Worm (Caenorhabditis elegans) whole organism, young adult: ENCODE data around the gene ZK856.16.

Source experiments
- F22D6.2 ChIP-seq: sonication (generic microtip); optimal IDR thresholded peaks from 2 replicates; lab custom pipeline; 2016; ENCODE audit warnings: mild to moderate bottlenecking, missing genetic modification characterization, missing compliant biosample characterization
- F37B4.10 ChIP-seq: fragments of 200-800 bp; sonication (Bioruptor generic); IDR thresholded peaks from 2 replicates; pipeline ENCODE4 v1.3.6; 2022; ENCODE audit warnings: missing genetic modification characterization, missing compliant biosample characterization
- F39B2.1 ChIP-seq: fragments of 200-800 bp; sonication (Bioruptor generic); IDR thresholded peaks from 2 replicates; pipeline ENCODE4 v1.3.6; 2022; ENCODE audit warnings: missing genetic modification reagents, missing genetic modification characterization, missing compliant biosample characterization
- F49E8.2 ChIP-seq: sonication (generic microtip); optimal IDR thresholded peaks from 3 replicates; lab custom pipeline; 2017; ENCODE audit warnings: missing genetic modification characterization, mild to moderate bottlenecking, missing compliant biosample characterization, antibody characterized with exemption, moderate library complexity; ENCODE audit not compliant: insufficient read depth
- F52B5.7 ChIP-seq: sonication (generic microtip); optimal IDR thresholded peaks from 2 replicates; lab custom pipeline; 2016; ENCODE audit warnings: mild to moderate bottlenecking, missing genetic modification characterization, missing compliant biosample characterization
- F55B11.4 ChIP-seq: sonication (generic microtip); optimal IDR thresholded peaks from 2 replicates; lab custom pipeline; 2016; ENCODE audit warnings: missing compliant biosample characterization, missing genetic modification characterization, borderline replicate concordance; ENCODE audit not compliant: insufficient read depth
- K11D2.4 ChIP-seq: fragments of 200-800 bp; sonication (Bioruptor generic); IDR thresholded peaks from 2 replicates; pipeline ENCODE4 v1.3.6; 2022; ENCODE audit warnings: missing genetic modification reagents, missing genetic modification characterization, missing compliant biosample characterization
- Y53G8AR.9 ChIP-seq: fragments of 200-800 bp; sonication (Bioruptor generic); conservative IDR thresholded peaks from 2 replicates; pipeline ENCODE4 v1.3.6; 2022; ENCODE audit warnings: missing genetic modification reagents, missing genetic modification characterization, missing compliant biosample characterization
- ama-1 ChIP-seq, 3 experiments: fragments of 150-350 bp in 1 of 3; sonication (generic microtip) in 2 of 3; optimal IDR thresholded peaks; 2 replicates each; lab custom pipeline; 2014 to 2018; ENCODE audit warnings: missing biosample characterization in 2 of 3, missing genetic modification characterization in 2 of 3, missing genetic modification reagents in 2 of 3
- aptf-3 ChIP-seq: fragments of 200-800 bp; sonication (Bioruptor generic); IDR thresholded peaks from 2 replicates; pipeline ENCODE4 v1.3.6; 2022; ENCODE audit warnings: missing genetic modification characterization, missing compliant biosample characterization
- atf-7 ChIP-seq: sonication (generic microtip); optimal IDR thresholded peaks from 2 replicates; lab custom pipeline; 2017; ENCODE audit warnings: mild to moderate bottlenecking, missing genetic modification characterization, missing compliant biosample characterization
- bed-1 ChIP-seq: fragments of 200-800 bp; sonication (Bioruptor generic); IDR thresholded peaks from 2 replicates; pipeline ENCODE4 v1.3.6; 2022; ENCODE audit warnings: missing genetic modification reagents, missing genetic modification characterization, missing compliant biosample characterization
- bed-2 ChIP-seq: fragments of 200-800 bp; sonication (Bioruptor generic); IDR thresholded peaks from 2 replicates; pipeline ENCODE4 v1.3.6; 2022; ENCODE audit warnings: missing genetic modification reagents, missing genetic modification characterization, missing compliant biosample characterization
- ceh-100 ChIP-seq: fragments of 200-800 bp; sonication (Bioruptor generic); IDR thresholded peaks from 2 replicates; pipeline ENCODE4 v1.3.6; 2022; ENCODE audit warnings: missing genetic modification reagents, missing genetic modification characterization, missing compliant biosample characterization
- ceh-40 ChIP-seq: fragments of 200-800 bp; sonication (Bioruptor generic); IDR thresholded peaks from 2 replicates; pipeline ENCODE4 v1.3.6; 2022; ENCODE audit warnings: missing genetic modification characterization, missing compliant biosample characterization
- ceh-58 ChIP-seq: fragments of 200-800 bp; sonication (Bioruptor generic); IDR thresholded peaks from 2 replicates; pipeline ENCODE4 v1.3.6; 2022; ENCODE audit warnings: missing genetic modification characterization, missing compliant biosample characterization
- chd-7 ChIP-seq: sonication (generic microtip); optimal IDR thresholded peaks from 2 replicates; lab custom pipeline; 2016; ENCODE audit warnings: mild to moderate bottlenecking, missing genetic modification characterization, moderate library complexity, missing compliant biosample characterization
- dpff-1 ChIP-seq: sonication (generic microtip); optimal IDR thresholded peaks from 2 replicates; lab custom pipeline; 2017; ENCODE audit warnings: mild to moderate bottlenecking, missing genetic modification characterization, missing compliant biosample characterization
- egl-44 ChIP-seq: fragments of 200-800 bp; sonication (Bioruptor generic); IDR thresholded peaks from 2 replicates; pipeline ENCODE4 v1.3.6; 2022; ENCODE audit warnings: missing genetic modification reagents, missing genetic modification characterization, missing compliant biosample characterization
- ets-4 ChIP-seq: fragments of 200-800 bp; sonication (Bioruptor generic); optimal IDR thresholded peaks from 2 replicates; lab custom pipeline; 2018; ENCODE audit warnings: mild to moderate bottlenecking, missing genetic modification characterization, missing compliant biosample characterization
- hlh-26 ChIP-seq: fragments of 200-800 bp; sonication (Bioruptor generic); conservative IDR thresholded peaks from 2 replicates; pipeline ENCODE4 v1.3.6; 2022; ENCODE audit warnings: missing genetic modification reagents, missing genetic modification characterization, missing compliant biosample characterization
- hmg-20 ChIP-seq: fragments of 200-800 bp; sonication (Bioruptor generic); IDR thresholded peaks from 2 replicates; pipeline ENCODE4 v1.3.6; 2022; ENCODE audit warnings: missing genetic modification reagents, missing genetic modification characterization, missing compliant biosample characterization
- hsf-1 ChIP-seq: fragments of 200-800 bp; sonication (Bioruptor generic); IDR thresholded peaks from 2 replicates; pipeline ENCODE4 v1.3.6; 2022; ENCODE audit warnings: missing genetic modification reagents, missing genetic modification characterization, missing compliant biosample characterization
- let-607 ChIP-seq, 2 experiments: fragments of 200-800 bp in 1 of 2; sonication (Bioruptor generic) in 1 of 2; sonication (generic microtip) in 1 of 2; optimal IDR thresholded peaks; 2 replicates each; lab custom pipeline; 2016 to 2018; ENCODE audit warnings: mild to moderate bottlenecking in 2 of 2, missing compliant biosample characterization in 2 of 2, missing genetic modification characterization in 2 of 2, moderate library complexity in 2 of 2, missing genotype in 1 of 2
- lin-35 ChIP-seq, 3 experiments: fragments of 150-350 bp in 2 of 3; sonication (generic microtip) in 1 of 3; optimal IDR thresholded peaks; 2 replicates each; lab custom pipeline; 2014 to 2018; ENCODE audit warnings: missing biosample characterization in 3 of 3, missing genetic modification characterization in 3 of 3, missing genetic modification reagents in 3 of 3
- lir-1 ChIP-seq: fragments of 200-800 bp; sonication (Bioruptor generic); conservative IDR thresholded peaks from 2 replicates; pipeline ENCODE4 v1.3.6; 2022; ENCODE audit warnings: missing genetic modification reagents, missing genetic modification characterization, missing compliant biosample characterization
- lsy-27 ChIP-seq: sonication (generic microtip); optimal IDR thresholded peaks from 2 replicates; lab custom pipeline; 2017; ENCODE audit warnings: missing genetic modification characterization, mild to moderate bottlenecking, missing compliant biosample characterization, antibody characterized with exemption, missing genotype, borderline replicate concordance; ENCODE audit not compliant: insufficient read depth
- madf-10 ChIP-seq: sonication (generic microtip); optimal IDR thresholded peaks from 2 replicates; lab custom pipeline; 2016; ENCODE audit warnings: mild to moderate bottlenecking, missing genetic modification characterization, missing compliant biosample characterization
- madf-6 ChIP-seq: fragments of 200-800 bp; sonication (Bioruptor generic); IDR thresholded peaks from 2 replicates; pipeline ENCODE4 v1.3.6; 2022; ENCODE audit warnings: missing genetic modification reagents, missing genetic modification characterization, missing compliant biosample characterization
- mel-28 ChIP-seq: sonication (generic microtip); optimal IDR thresholded peaks from 2 replicates; lab custom pipeline; 2016; ENCODE audit warnings: borderline replicate concordance, mild to moderate bottlenecking, missing genetic modification characterization, missing compliant biosample characterization
- mxl-1 ChIP-seq: sonication (generic microtip); optimal IDR thresholded peaks from 2 replicates; lab custom pipeline; 2016; ENCODE audit warnings: missing genetic modification characterization, missing compliant biosample characterization
- nfyb-1 ChIP-seq: fragments of 200-800 bp; sonication (Bioruptor generic); IDR thresholded peaks from 2 replicates; pipeline ENCODE4 v1.3.6; 2022; ENCODE audit warnings: missing genetic modification reagents, missing genetic modification characterization, missing compliant biosample characterization
- nhr-120 ChIP-seq: fragments of 200-800 bp; sonication (Bioruptor generic); IDR thresholded peaks from 2 replicates; pipeline ENCODE4 v1.3.6; 2022; ENCODE audit warnings: missing genetic modification characterization, missing compliant biosample characterization
- nhr-80 ChIP-seq: sonication (generic microtip); optimal IDR thresholded peaks from 2 replicates; lab custom pipeline; 2016; ENCODE audit warnings: missing genetic modification characterization, missing compliant biosample characterization
- nhr-90 ChIP-seq: sonication (generic microtip); optimal IDR thresholded peaks from 2 replicates; lab custom pipeline; 2016; ENCODE audit warnings: missing genotype, mild to moderate bottlenecking, missing genetic modification characterization, missing compliant biosample characterization
- rec-8 ChIP-seq, 2 experiments: sonication (generic microtip); optimal IDR thresholded peaks; 2 replicates each; lab custom pipeline; 2016; ENCODE audit warnings: mild to moderate bottlenecking in 2 of 2, missing genetic modification characterization in 2 of 2, missing genetic modification reagents in 2 of 2, missing genotype in 2 of 2, missing biosample characterization in 1 of 2, missing compliant biosample characterization in 1 of 2, moderate library complexity in 1 of 2
- snpc-4 ChIP-seq, 5 experiments: fragments of 150-350 bp in 1 of 5; sonication (generic microtip) in 4 of 5; optimal IDR thresholded peaks; 2 replicates each; lab custom pipeline; 2014 to 2018; ENCODE audit warnings: missing genetic modification characterization in 5 of 5, missing biosample characterization in 3 of 5, antibody characterized with exemption in 2 of 5, mild to moderate bottlenecking in 2 of 5, missing compliant biosample characterization in 2 of 5, missing genotype in 2 of 5, moderate library complexity in 2 of 5, missing genetic modification reagents in 1 of 5
- sptf-2 ChIP-seq: fragments of 200-800 bp; sonication (Bioruptor generic); optimal IDR thresholded peaks from 2 replicates; lab custom pipeline; 2018; ENCODE audit warnings: mild to moderate bottlenecking, missing genetic modification characterization, missing compliant biosample characterization
- unc-62 ChIP-seq: fragments of 150-350 bp; optimal IDR thresholded peaks from 2 replicates; lab custom pipeline; 2014; ENCODE audit warnings: missing biosample characterization, missing genetic modification reagents, missing genetic modification characterization
- zim-3 ChIP-seq: sonication (generic microtip); optimal IDR thresholded peaks from 2 replicates; lab custom pipeline; 2017; ENCODE audit warnings: mild to moderate bottlenecking, missing genetic modification characterization, moderate library complexity, missing compliant biosample characterization
- ztf-25 ChIP-seq: fragments of 200-800 bp; sonication (Bioruptor generic); IDR thresholded peaks from 2 replicates; pipeline ENCODE4 v1.3.6; 2022; ENCODE audit warnings: missing genetic modification reagents, missing genetic modification characterization, missing compliant biosample characterization
- ztf-26 ChIP-seq: sonication (generic microtip); optimal IDR thresholded peaks from 2 replicates; lab custom pipeline; 2017; ENCODE audit warnings: missing genetic modification characterization, missing compliant biosample characterization
- ztf-6 ChIP-seq: fragments of 200-800 bp; sonication (Bioruptor generic); IDR thresholded peaks from 2 replicates; pipeline ENCODE4 v1.3.6; 2022; ENCODE audit warnings: missing genetic modification reagents, missing genetic modification characterization, missing compliant biosample characterization

The ZK856.16 gene

DNA sequence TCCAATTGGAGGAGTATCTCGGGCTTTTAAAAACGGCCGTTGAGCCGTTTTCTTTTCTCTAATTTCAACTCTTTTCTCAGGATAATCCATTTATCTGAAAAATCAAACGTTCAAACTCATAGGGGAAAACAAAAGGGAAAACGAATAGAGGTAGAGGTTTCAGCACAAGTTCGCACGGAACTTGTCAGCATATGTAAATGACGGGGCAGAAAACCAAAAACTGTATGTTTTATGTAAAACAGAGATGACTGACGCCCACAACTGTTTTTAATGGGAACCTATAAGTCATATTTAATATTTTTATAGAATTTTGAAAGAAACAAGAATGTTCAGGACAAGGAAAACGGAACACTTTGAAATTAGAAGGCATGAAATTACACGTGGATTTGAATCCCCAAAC, 39.0 kb downstream of the ZK856.16 start, which contains the start of gene C51E3.6:
TSS of gene C51E3.6 (minus strand) at position 101 of the 400 bp plus-strand sequence.
- no peak for TF ChIP-seq rec-8 (tag; optimal IDR thresholded peaks at IDR 0.05; lab: Kevin White, UChicago)
- no peak for TF ChIP-seq lsy-27 (tag; lab: Kevin White, UChicago)
- no peak for TF ChIP-seq ztf-26 (tag; lab: Kevin White, UChicago)

ce11 chrV:10160954-10161353, 44.4 kb downstream of the ZK856.16 start, which contains the start of gene C51E3.10:
Gene C51E3.10 (minus strand): TSS chrV:10161134.
- TF ChIP-seq ama-1 (optimal IDR thresholded peaks at IDR 0.05; lab: Kevin White, UChicago) (no peak), ama-1 (GFP tag; optimal IDR thresholded peaks at IDR 0.05; lab: Kevin White, UChicago) (no peak), madf-6 (GFP tag; lab: Robert Waterston, UW) (no peak), atf-7 (tag; lab: Kevin White, UChicago) (peak; percentile 54), ztf-6 (GFP tag; lab: Robert Waterston, UW) (no peak), F22D6.2 (tag; lab: Kevin White, UChicago) (no peak), F37B4.10 (GFP tag; lab: Robert Waterston, UW) (no peak), ceh-40 (GFP tag; lab: Robert Waterston, UW) (no peak), nhr-90 (peak; percentile 26), ztf-25 (no peak), F55B11.4 (tag; lab: Kevin White, UChicago) (no peak), let-607 (tag; optimal IDR thresholded peaks at IDR 0.05; lab: Kevin White, UChicago) (peak; percentile 71 to 80), nfyb-1 (0 out of 2 replicates have a peak, but pooled peaks have one; percentile 25), nhr-120 (no peak), F39B2.1 (GFP tag; lab: Robert Waterston, UW) (no peak), zim-3 (no peak), ceh-100 (GFP tag; lab: Robert Waterston, UW) (no peak), unc-62 (GFP tag; lab: Kevin White, UChicago) (peak; percentile 5), lir-1 (GFP tag; lab: Robert Waterston, UW) (no peak), nhr-80 (peak; percentile 92), bed-2 (GFP tag; lab: Robert Waterston, UW) (no peak), ets-4 (peak; percentile 47), hmg-20 (GFP tag; lab: Robert Waterston, UW) (no peak), ceh-58 (GFP tag; lab: Robert Waterston, UW) (no peak), madf-10 (tag; lab: Kevin White, UChicago) (no peak), sptf-2 (GFP tag; lab: Kevin White, UChicago) (no peak), chd-7 (tag; lab: Kevin White, UChicago) (no peak)

DNA sequence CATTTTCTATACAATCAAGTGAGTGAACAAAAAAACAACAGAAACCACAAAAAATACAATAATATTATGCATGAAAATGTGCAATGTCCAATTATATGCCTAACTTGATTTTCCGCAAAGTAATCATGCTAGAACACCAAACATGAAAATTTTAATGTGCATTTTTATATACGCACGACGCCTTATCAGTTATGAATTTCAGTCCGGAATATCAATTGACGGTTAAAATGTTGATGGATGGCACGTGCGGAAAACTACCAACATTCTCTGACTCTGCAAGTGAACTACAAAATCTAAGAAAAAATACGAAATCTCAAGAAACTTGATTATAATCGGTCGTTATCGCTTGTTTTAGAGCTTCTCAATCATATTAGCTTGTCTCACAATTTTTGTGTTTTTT, 45.4 kb downstream of the ZK856.16 start:
- TF ChIP-seq bed-1 (GFP tag; lab: Robert Waterston, UW) (no peak), sptf-2 (GFP tag; lab: Kevin White, UChicago) (no peak), nhr-80 (peak; percentile 56), hsf-1 (GFP tag; lab: Robert Waterston, UW) (no peak)

DNA sequence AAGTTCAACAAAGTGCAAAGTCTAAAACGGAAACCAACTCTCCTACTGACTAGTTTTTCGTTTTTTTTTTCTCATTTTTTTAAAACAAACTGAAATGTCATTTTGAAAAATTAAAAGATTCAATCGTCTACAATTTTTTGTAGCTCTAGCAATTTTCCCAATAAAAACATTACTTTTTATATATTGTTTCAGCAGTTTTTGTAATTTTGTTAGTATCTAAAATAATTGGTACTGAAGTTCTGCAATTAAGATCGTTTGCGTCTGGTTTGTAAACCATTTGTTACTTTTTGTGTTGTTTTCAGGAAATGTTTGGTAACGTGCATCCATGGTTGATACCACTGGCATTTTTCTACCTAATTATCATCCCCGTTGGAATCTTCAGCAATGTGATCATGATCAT, 46.9 kb downstream of the ZK856.16 start, which contains the start of gene srsx-30:
TSS of gene srsx-30 (plus strand) at position 301 of the 400 bp plus-strand sequence.
- no peak for TF ChIP-seq mxl-1
- TF ChIP-seq nhr-80: no peak
- TF ChIP-seq lir-1 (GFP tag; lab: Robert Waterston, UW): no peak
- TF ChIP-seq hlh-26: no peak
- TF ChIP-seq mel-28: no peak
- TF ChIP-seq aptf-3 (GFP tag; lab: Robert Waterston, UW): no peak
- TF ChIP-seq nhr-90: no peak
- TF ChIP-seq ztf-25: no peak
- no peak for TF ChIP-seq F52B5.7 (tag; lab: Kevin White, UChicago)
- TF ChIP-seq lin-35 (GFP tag; optimal IDR thresholded peaks at IDR 0.05; lab: Kevin White, UChicago): no peak
- TF ChIP-seq Y53G8AR.9 (GFP tag; lab: Robert Waterston, UW): no peak
- no peak for TF ChIP-seq dpff-1
- no peak for TF ChIP-seq snpc-4 (GFP tag; optimal IDR thresholded peaks at IDR 0.05; lab: Kevin White, UChicago)
- TF ChIP-seq snpc-4 (tag; optimal IDR thresholded peaks at IDR 0.05; lab: Kevin White, UChicago): no peak
- no peak for TF ChIP-seq egl-44 (GFP tag; lab: Robert Waterston, UW)
- no peak for TF ChIP-seq F49E8.2
- TF ChIP-seq K11D2.4 (GFP tag; lab: Robert Waterston, UW): no peak
- TF ChIP-seq, all 124 proteins: peak for 0
